Fruit fly (Drosophila melanogaster) whole organism, embryonic: ENCODE results near the gene CG31189.

ENCODE experiments used
- Atf6 ChIP-seq: fragments of 200-800 bp; sonication (Bioruptor generic); IDR thresholded peaks from 2 replicates; pipeline ENCODE4 v1.3.6; 2022; ENCODE audit warnings: missing biosample characterization, missing genetic modification characterization
- CG10959 ChIP-seq: fragments of 200-800 bp; sonication (Bioruptor generic); IDR thresholded peaks from 2 replicates; pipeline ENCODE4 v1.3.6; 2022; ENCODE audit warnings: missing biosample characterization, missing genetic modification characterization
- CG10979 ChIP-seq: fragments of 200-800 bp; sonication (Bioruptor generic); optimal IDR thresholded peaks from 2 replicates; lab custom pipeline; 2018; ENCODE audit warnings: missing biosample characterization, mild to moderate bottlenecking, missing genetic modification characterization, moderate library complexity
- CG11723 ChIP-seq: fragments of 200-800 bp; sonication (Bioruptor generic); optimal IDR thresholded peaks from 2 replicates; lab custom pipeline; 2017; ENCODE audit warnings: missing biosample characterization, mild to moderate bottlenecking, missing genetic modification characterization
- CG12744 ChIP-seq: fragments of 200-800 bp; sonication (Bioruptor generic); optimal IDR thresholded peaks from 2 replicates; lab custom pipeline; 2016; ENCODE audit warnings: missing biosample characterization, missing genetic modification characterization
- CG12769 ChIP-seq: fragments of 200-800 bp; sonication (Bioruptor generic); optimal IDR thresholded peaks from 2 replicates; lab custom pipeline; 2019; ENCODE audit warnings: missing biosample characterization, mild to moderate bottlenecking, missing genetic modification characterization, moderate library complexity
- CG13424 ChIP-seq: fragments of 200-800 bp; sonication (Bioruptor generic); optimal IDR thresholded peaks from 2 replicates; lab custom pipeline; 2019; ENCODE audit warnings: missing biosample characterization, mild to moderate bottlenecking, missing genetic modification characterization, moderate library complexity
- CG13775 ChIP-seq: fragments of 200-800 bp; sonication (Bioruptor generic); optimal IDR thresholded peaks from 3 replicates; lab custom pipeline; 2017; ENCODE audit warnings: missing biosample characterization, mild to moderate bottlenecking, missing genetic modification characterization
- CG15269 ChIP-seq: fragments of 200-800 bp; sonication (Bioruptor generic); optimal IDR thresholded peaks from 2 replicates; lab custom pipeline; 2018; ENCODE audit warnings: missing biosample characterization, mild to moderate bottlenecking, missing genetic modification characterization, moderate library complexity
- CG15696 ChIP-seq: fragments of 200-800 bp; sonication (Bioruptor generic); optimal IDR thresholded peaks from 2 replicates; lab custom pipeline; 2019; ENCODE audit warnings: missing biosample characterization, mild to moderate bottlenecking, missing genetic modification characterization, moderate library complexity
- CG17361 ChIP-seq: fragments of 200-800 bp; sonication (Bioruptor generic); IDR thresholded peaks from 3 replicates; pipeline ENCODE4 v1.3.6; 2022; ENCODE audit warnings: missing biosample characterization, missing genetic modification characterization
- CG17385 ChIP-seq: fragments of 200-800 bp; sonication (Bioruptor generic); optimal IDR thresholded peaks from 3 replicates; lab custom pipeline; 2018; ENCODE audit warnings: missing biosample characterization, mild to moderate bottlenecking, missing genetic modification characterization
- CG18011 ChIP-seq: fragments of 200-800 bp; sonication (Bioruptor generic); optimal IDR thresholded peaks from 2 replicates; lab custom pipeline; 2017; ENCODE audit warnings: missing biosample characterization, missing genetic modification characterization, mild to moderate bottlenecking, moderate library complexity, missing genotype
- CG34224 ChIP-seq: fragments of 200-800 bp; sonication (Bioruptor generic); IDR thresholded peaks from 3 replicates; pipeline ENCODE4 v1.3.6; 2022; ENCODE audit warnings: missing biosample characterization, missing genetic modification characterization; ENCODE audit not compliant: partially characterized antibody
- CG3847 ChIP-seq: fragments of 200-800 bp; sonication (Bioruptor generic); IDR thresholded peaks from 2 replicates; pipeline ENCODE4 v1.3.6; 2022; ENCODE audit warnings: missing biosample characterization, missing genetic modification characterization
- CG4282 ChIP-seq: fragments of 200-800 bp; sonication (Bioruptor generic); optimal IDR thresholded peaks from 2 replicates; lab custom pipeline; 2016; ENCODE audit warnings: missing biosample characterization, missing genetic modification characterization
- CG7839 ChIP-seq: fragments of 200-800 bp; sonication (Bioruptor generic); optimal IDR thresholded peaks from 3 replicates; lab custom pipeline; 2018; ENCODE audit warnings: missing biosample characterization, mild to moderate bottlenecking, missing genetic modification characterization, moderate library complexity
- CG9437 ChIP-seq: fragments of 200-800 bp; sonication (Bioruptor generic); optimal IDR thresholded peaks from 2 replicates; lab custom pipeline; 2018; ENCODE audit warnings: missing biosample characterization, mild to moderate bottlenecking, missing genetic modification characterization
- CG9727 ChIP-seq: fragments of 200-800 bp; sonication (Bioruptor generic); optimal IDR thresholded peaks from 3 replicates; lab custom pipeline; 2017; ENCODE audit warnings: missing biosample characterization, mild to moderate bottlenecking, missing genetic modification characterization
- CG9932 ChIP-seq: fragments of 200-800 bp; sonication (Bioruptor generic); IDR thresholded peaks from 2 replicates; pipeline ENCODE4 v1.3.6; 2022; ENCODE audit warnings: missing biosample characterization, missing genetic modification characterization
- CkIIα-i1 ChIP-seq: fragments of 200-800 bp; sonication (Bioruptor generic); IDR thresholded peaks from 2 replicates; pipeline ENCODE4 v1.3.6; 2022; ENCODE audit warnings: missing biosample characterization, missing genetic modification characterization
- Doc2 ChIP-seq: fragments of 200-800 bp; sonication (Bioruptor generic); IDR thresholded peaks from 2 replicates; pipeline ENCODE4 v1.3.6; 2022; ENCODE audit warnings: missing biosample characterization, missing genetic modification characterization
- Dref ChIP-seq: fragments of 200-800 bp; sonication (Bioruptor generic); IDR thresholded peaks from 2 replicates; pipeline ENCODE4 v1.3.6; 2022; ENCODE audit warnings: missing biosample characterization, missing genetic modification characterization
- Gsc ChIP-seq: fragments of 200-800 bp; sonication (Bioruptor generic); IDR thresholded peaks from 2 replicates; pipeline ENCODE4 v1.3.6; 2022; ENCODE audit warnings: missing biosample characterization, missing genetic modification characterization
- HHEX ChIP-seq: fragments of 200-800 bp; sonication (Bioruptor generic); optimal IDR thresholded peaks from 3 replicates; lab custom pipeline; 2017; ENCODE audit warnings: missing biosample characterization, mild to moderate bottlenecking, missing genetic modification characterization, missing genetic modification reagents
- Hey ChIP-seq: fragments of 200-800 bp; sonication (Bioruptor generic); optimal IDR thresholded peaks from 3 replicates; lab custom pipeline; 2018; ENCODE audit warnings: missing biosample characterization, mild to moderate bottlenecking, missing genetic modification characterization
- Hsf ChIP-seq: fragments of 200-800 bp; sonication (Bioruptor generic); optimal IDR thresholded peaks from 3 replicates; lab custom pipeline; 2016; ENCODE audit warnings: missing biosample characterization, missing genetic modification characterization
- Nf-YC ChIP-seq: fragments of 200-800 bp; optimal IDR thresholded peaks from 3 replicates; lab custom pipeline; 2019; ENCODE audit warnings: missing biosample characterization, mild to moderate bottlenecking, missing genetic modification characterization, moderate library complexity
- Rx ChIP-seq: fragments of 200-800 bp; sonication (Bioruptor generic); IDR thresholded peaks from 2 replicates; pipeline ENCODE4 v1.3.6; 2022; ENCODE audit warnings: missing biosample characterization, missing genetic modification characterization
- Sry-β ChIP-seq: fragments of 200-800 bp; sonication (Bioruptor generic); optimal IDR thresholded peaks from 2 replicates; lab custom pipeline; 2018; ENCODE audit warnings: missing biosample characterization, mild to moderate bottlenecking, missing genetic modification characterization, moderate library complexity
- abd-A ChIP-seq: fragments of 200-800 bp; sonication (Bioruptor generic); optimal IDR thresholded peaks from 3 replicates; lab custom pipeline; 2019; ENCODE audit warnings: missing biosample characterization, mild to moderate bottlenecking, missing genetic modification characterization, moderate library complexity
- ap ChIP-seq: fragments of 200-800 bp; sonication (Bioruptor generic); IDR thresholded peaks from 2 replicates; pipeline ENCODE4 v1.3.6; 2022; ENCODE audit warnings: missing biosample characterization, missing genetic modification characterization
- cad ChIP-seq: fragments of >200 bp; optimal IDR thresholded peaks from 2 replicates; lab custom pipeline; 2017; ENCODE audit warnings: missing biosample characterization, missing genetic modification characterization
- cg ChIP-seq: fragments of 200-800 bp; sonication (Bioruptor generic); optimal IDR thresholded peaks from 3 replicates; lab custom pipeline; 2019; ENCODE audit warnings: missing biosample characterization, mild to moderate bottlenecking, missing genetic modification characterization, moderate library complexity
- disco-r ChIP-seq: fragments of 200-800 bp; sonication (Bioruptor generic); optimal IDR thresholded peaks from 2 replicates; lab custom pipeline; 2016; ENCODE audit warnings: missing biosample characterization, missing genetic modification characterization
- gro ChIP-seq: fragments of 200-800 bp; sonication (Bioruptor generic); optimal IDR thresholded peaks from 2 replicates; lab custom pipeline; 2016; ENCODE audit warnings: missing biosample characterization, missing genetic modification characterization
- gsb ChIP-seq: fragments of 200-800 bp; sonication (Bioruptor generic); IDR thresholded peaks from 2 replicates; pipeline ENCODE4 v1.3.6; 2022; ENCODE audit warnings: missing biosample characterization, missing genetic modification characterization
- jigr1 ChIP-seq: fragments of 200-800 bp; sonication (Bioruptor generic); IDR thresholded peaks from 3 replicates; pipeline ENCODE4 v1.3.6; 2022; ENCODE audit warnings: missing biosample characterization, missing genetic modification characterization
- jumu ChIP-seq: fragments of 200-800 bp; sonication (Bioruptor generic); optimal IDR thresholded peaks from 3 replicates; lab custom pipeline; 2016; ENCODE audit warnings: missing biosample characterization, missing genetic modification characterization
- mam ChIP-seq: fragments of 200-800 bp; sonication (Bioruptor generic); optimal IDR thresholded peaks from 3 replicates; lab custom pipeline; 2016; ENCODE audit warnings: missing biosample characterization, missing genetic modification characterization
- org-1 ChIP-seq: fragments of 200-800 bp; sonication (Bioruptor generic); optimal IDR thresholded peaks from 2 replicates; lab custom pipeline; 2017; ENCODE audit warnings: missing biosample characterization, missing genetic modification characterization
- run ChIP-seq: fragments of 200-800 bp; sonication (Bioruptor generic); optimal IDR thresholded peaks from 3 replicates; lab custom pipeline; 2018; ENCODE audit warnings: missing biosample characterization, mild to moderate bottlenecking, missing genetic modification characterization
- schlank ChIP-seq: fragments of 200-800 bp; sonication (Bioruptor generic); optimal IDR thresholded peaks from 2 replicates; lab custom pipeline; 2018; ENCODE audit warnings: missing biosample characterization, mild to moderate bottlenecking, missing genetic modification characterization
- slp2 ChIP-seq: fragments of 200-800 bp; sonication (Bioruptor generic); optimal IDR thresholded peaks from 2 replicates; lab custom pipeline; 2016; ENCODE audit warnings: missing biosample characterization, missing genetic modification characterization
- sr ChIP-seq: fragments of 200-800 bp; sonication (Bioruptor generic); IDR thresholded peaks from 3 replicates; pipeline ENCODE4 v1.3.6; 2022; ENCODE audit warnings: missing biosample characterization, missing genetic modification characterization
- stwl ChIP-seq: fragments of 200-800 bp; sonication (Bioruptor generic); optimal IDR thresholded peaks from 3 replicates; lab custom pipeline; 2018; ENCODE audit warnings: missing biosample characterization, mild to moderate bottlenecking, missing genetic modification characterization, moderate library complexity
- tin ChIP-seq: fragments of 200-800 bp; sonication (Bioruptor generic); optimal IDR thresholded peaks from 3 replicates; lab custom pipeline; 2016; ENCODE audit warnings: missing biosample characterization, missing genetic modification characterization
- toy ChIP-seq: fragments of 200-800 bp; sonication (Bioruptor generic); IDR thresholded peaks from 2 replicates; pipeline ENCODE4 v1.3.6; 2022; ENCODE audit warnings: missing biosample characterization, missing genetic modification characterization
- z ChIP-seq: fragments of 200-800 bp; sonication (Bioruptor generic); IDR thresholded peaks from 3 replicates; pipeline ENCODE4 v1.3.6; 2022; ENCODE audit warnings: missing biosample characterization, missing genetic modification characterization
- zen2 ChIP-seq: fragments of 200-800 bp; sonication (Bioruptor generic); IDR thresholded peaks from 3 replicates; pipeline ENCODE4 v1.3.6; 2022; ENCODE audit warnings: missing biosample characterization, missing genetic modification characterization; ENCODE audit not compliant: partially characterized antibody

CG31189 gene

dm6 chr3R:21064000-21064924, 18.6 kb upstream of the CG31189 start, which contains the start of gene Cortactin (continued):
- TF ChIP-seq stwl (tag; lab: Kevin White, UChicago): peak; percentile 88
- TF ChIP-seq CG17385 (GFP tag; lab: Kevin White, UChicago): no peak
- no peak for TF ChIP-seq CG11723 (GFP tag; lab: Kevin White, UChicago)
- TF ChIP-seq CG3847 (GFP tag; lab: Robert Waterston, UW): peak; percentile 25; the same call in 1 of the 2 replicates
- TF ChIP-seq slp2 (GFP tag; lab: Kevin White, UChicago): no peak
- TF ChIP-seq CG10959 (GFP tag; lab: Robert Waterston, UW): no peak; the same call in 1 of the 2 replicates
- TF ChIP-seq CG12769: peak; percentile 45
- no peak for TF ChIP-seq CG17361
- TF ChIP-seq CG12744 (GFP tag; lab: Kevin White, UChicago): no peak
- TF ChIP-seq gsb (GFP tag; lab: Robert Waterston, UW): no peak
- TF ChIP-seq abd-A (tag; lab: Kevin White, UChicago): peak; percentile 10
- TF ChIP-seq CG18011 (GFP tag; lab: Kevin White, UChicago): peak; percentile 98
- TF ChIP-seq disco-r (GFP tag; lab: Kevin White, UChicago): no peak
- no peak for TF ChIP-seq HHEX (GFP tag; lab: Kevin White, UChicago)
- peak; percentile 16 for TF ChIP-seq CG9437 (GFP tag; lab: Kevin White, UChicago)
- no peak for TF ChIP-seq CG7839 (tag; lab: Kevin White, UChicago)
- TF ChIP-seq jigr1: no peak
- no peak for TF ChIP-seq CG13775 (GFP tag; lab: Kevin White, UChicago)
- TF ChIP-seq Doc2 (GFP tag; lab: Robert Waterston, UW): no peak
- no peak for TF ChIP-seq gro
- no peak for TF ChIP-seq CG10979
- TF ChIP-seq CG34224 (GFP tag; lab: Robert Waterston, UW): peak; percentile 88
- no peak for TF ChIP-seq cg (GFP tag; lab: Kevin White, UChicago)
- no peak for TF ChIP-seq org-1 (GFP tag; lab: Kevin White, UChicago)
- no peak for TF ChIP-seq CG15696 (tag; lab: Kevin White, UChicago)
- TF ChIP-seq CkIIα-i1 (GFP tag; lab: Robert Waterston, UW): no peak
- TF ChIP-seq toy (GFP tag; lab: Robert Waterston, UW): no peak
- TF ChIP-seq Dref (GFP tag; lab: Robert Waterston, UW): peak; percentile 100
- TF ChIP-seq CG9932 (GFP tag; lab: Robert Waterston, UW): no peak; the same call in 1 of the 2 replicates
- no peak for TF ChIP-seq schlank (tag; lab: Kevin White, UChicago)
- TF ChIP-seq sr (GFP tag; lab: Robert Waterston, UW): no peak
- TF ChIP-seq Hsf (GFP tag; lab: Kevin White, UChicago): no peak
- no peak for TF ChIP-seq ap (GFP tag; lab: Robert Waterston, UW)
- TF ChIP-seq CG15269: no peak
- no peak for TF ChIP-seq cad (GFP tag; lab: Kevin White, UChicago)
- no peak for TF ChIP-seq CG4282 (GFP tag; lab: Kevin White, UChicago)
- TF ChIP-seq Sry-β (GFP tag; lab: Kevin White, UChicago): peak; percentile 2
- TF ChIP-seq zen2 (GFP tag; lab: Robert Waterston, UW): peak; percentile 93
- no peak for TF ChIP-seq run (tag; lab: Kevin White, UChicago)
- no peak for TF ChIP-seq jumu (GFP tag; lab: Kevin White, UChicago)
- TF ChIP-seq CG9727: no peak
- no peak for TF ChIP-seq CG13424 (tag; lab: Kevin White, UChicago)
- TF ChIP-seq z (GFP tag; lab: Robert Waterston, UW): no peak
- TF ChIP-seq Rx (GFP tag; lab: Robert Waterston, UW): no peak
- no peak for TF ChIP-seq tin (GFP tag; lab: Kevin White, UChicago)
- TF ChIP-seq Nf-YC (tag; lab: Kevin White, UChicago): peak; percentile 58
- TF ChIP-seq Hey: no peak
- no peak for TF ChIP-seq Atf6 (GFP tag; lab: Robert Waterston, UW)
- TF ChIP-seq mam (GFP tag; lab: Kevin White, UChicago): no peak
- no peak for TF ChIP-seq Gsc (GFP tag; lab: Robert Waterston, UW)
